Fruit fly (Drosophila melanogaster) whole organism, embryonic: ENCODE data around the gene CG42758.

Source experiments
- Atf6 ChIP-seq: fragments of 200-800 bp; sonication (Bioruptor generic); IDR thresholded peaks from 2 replicates; pipeline ENCODE4 v1.3.6; 2022; ENCODE audit warnings: missing biosample characterization, missing genetic modification characterization
- C15 ChIP-seq: fragments of 200-800 bp; sonication (Bioruptor generic); IDR thresholded peaks from 3 replicates; pipeline ENCODE4 v1.3.6; 2022; ENCODE audit warnings: missing biosample characterization, missing genetic modification characterization
- CG10366 ChIP-seq: fragments of 200-800 bp; sonication (Bioruptor generic); IDR thresholded peaks from 2 replicates; pipeline ENCODE4 v1.3.6; 2022; ENCODE audit warnings: missing biosample characterization, missing genetic modification characterization
- CG10543 ChIP-seq: fragments of 200-800 bp; sonication (Bioruptor generic); optimal IDR thresholded peaks from 3 replicates; lab custom pipeline; 2017; ENCODE audit warnings: missing biosample characterization, mild to moderate bottlenecking, missing genetic modification characterization, moderate library complexity
- CG11398 ChIP-seq: fragments of 200-800 bp; sonication (Bioruptor generic); optimal IDR thresholded peaks from 2 replicates; lab custom pipeline; 2016; ENCODE audit warnings: missing biosample characterization, missing genetic modification characterization
- CG15479 ChIP-seq: fragments of 200-800 bp; sonication (Bioruptor generic); optimal IDR thresholded peaks from 3 replicates; lab custom pipeline; 2019; ENCODE audit warnings: missing biosample characterization, mild to moderate bottlenecking, missing genetic modification characterization, moderate library complexity
- CG17186 ChIP-seq: fragments of 200-800 bp; sonication (Bioruptor generic); optimal IDR thresholded peaks from 3 replicates; lab custom pipeline; 2017; ENCODE audit warnings: missing biosample characterization, missing genetic modification reagents, missing genetic modification characterization
- CG30431 ChIP-seq: fragments of 200-800 bp; sonication (Bioruptor generic); optimal IDR thresholded peaks from 2 replicates; lab custom pipeline; 2017; ENCODE audit warnings: missing biosample characterization, missing genetic modification characterization
- CG31441 ChIP-seq: fragments of 200-800 bp; sonication (Bioruptor generic); IDR thresholded peaks from 2 replicates; pipeline ENCODE4 v1.3.6; 2022; ENCODE audit warnings: missing biosample characterization, missing genetic modification characterization
- CG34376 ChIP-seq: fragments of 200-800 bp; sonication (Bioruptor generic); optimal IDR thresholded peaks from 2 replicates; lab custom pipeline; 2018; ENCODE audit warnings: missing biosample characterization, mild to moderate bottlenecking, missing genetic modification characterization
- CG4424 ChIP-seq: fragments of 200-800 bp; sonication (Bioruptor generic); optimal IDR thresholded peaks from 3 replicates; lab custom pipeline; 2016; ENCODE audit warnings: missing biosample characterization, missing genetic modification characterization
- CG7987 ChIP-seq: fragments of 200-800 bp; sonication (Bioruptor generic); optimal IDR thresholded peaks from 2 replicates; lab custom pipeline; 2018; ENCODE audit warnings: missing biosample characterization, mild to moderate bottlenecking, missing genetic modification characterization, moderate library complexity
- CG8290 ChIP-seq, 3 experiments: fragments of 200-800 bp; sonication (Bioruptor generic); optimal IDR thresholded peaks; 2 replicates each; lab custom pipeline; 2016 to 2019; ENCODE audit warnings: missing biosample characterization in 3 of 3, missing genetic modification characterization in 3 of 3, mild to moderate bottlenecking in 2 of 3, moderate library complexity in 1 of 3
- Doc2 ChIP-seq: fragments of 200-800 bp; sonication (Bioruptor generic); IDR thresholded peaks from 2 replicates; pipeline ENCODE4 v1.3.6; 2022; ENCODE audit warnings: missing biosample characterization, missing genetic modification characterization
- Hey ChIP-seq: fragments of 200-800 bp; sonication (Bioruptor generic); optimal IDR thresholded peaks from 3 replicates; lab custom pipeline; 2018; ENCODE audit warnings: missing biosample characterization, mild to moderate bottlenecking, missing genetic modification characterization
- Hr78 ChIP-seq, 2 experiments: fragments of 200-800 bp in 1 of 2; fragments of >200 bp in 1 of 2; sonication (Bioruptor generic) in 1 of 2; optimal IDR thresholded peaks; 2 replicates each; lab custom pipeline; 2017 to 2019; ENCODE audit warnings: missing biosample characterization in 2 of 2, missing genetic modification characterization in 2 of 2, mild to moderate bottlenecking in 1 of 2, moderate library complexity in 1 of 2
- MTF-1 ChIP-seq: fragments of 200-800 bp; sonication (Bioruptor generic); optimal IDR thresholded peaks from 2 replicates; lab custom pipeline; 2018; ENCODE audit warnings: missing biosample characterization, mild to moderate bottlenecking, missing genetic modification characterization, borderline replicate concordance
- Med ChIP-seq: fragments of 200-800 bp; sonication (Bioruptor generic); peaks from one replicate; lab custom pipeline; 2016; ENCODE audit warnings: missing biosample characterization, missing genetic modification characterization, mild to moderate bottlenecking, inconsistent platforms, moderate library complexity
- Pdp1 ChIP-seq, 2 experiments: fragments of 200-800 bp; sonication (Bioruptor generic); optimal IDR thresholded peaks; 3 replicates each; lab custom pipeline; 2016; ENCODE audit warnings: missing biosample characterization in 2 of 2, missing genetic modification characterization in 2 of 2, mild to moderate bottlenecking in 1 of 2, moderate library complexity in 1 of 2
- Xrp1 ChIP-seq: fragments of 200-800 bp; sonication (Bioruptor generic); IDR thresholded peaks from 2 replicates; pipeline ENCODE4 v1.3.6; 2022; ENCODE audit warnings: missing biosample characterization, missing genetic modification characterization
- cas ChIP-seq: fragments of 200-800 bp; sonication (Bioruptor generic); IDR thresholded peaks from 2 replicates; pipeline ENCODE4 v1.3.6; 2022; ENCODE audit warnings: missing biosample characterization, missing genetic modification characterization
- chinmo ChIP-seq: fragments of 200-800 bp; sonication (Bioruptor generic); IDR thresholded peaks from 4 replicates; pipeline ENCODE4 v1.3.6; 2022; ENCODE audit warnings: missing biosample characterization, missing genetic modification characterization; ENCODE audit not compliant: partially characterized antibody
- cwo ChIP-seq: fragments of 200-800 bp; sonication (Bioruptor generic); optimal IDR thresholded peaks from 3 replicates; lab custom pipeline; 2017; ENCODE audit warnings: missing biosample characterization, missing genetic modification characterization, mild to moderate bottlenecking, moderate library complexity, missing genetic modification reagents
- eve ChIP-seq, 2 experiments: fragments of >200 bp; optimal IDR thresholded peaks; 2 replicates each; lab custom pipeline; 2017; ENCODE audit warnings: missing biosample characterization in 2 of 2, missing genetic modification characterization in 2 of 2
- exex ChIP-seq: fragments of 200-800 bp; sonication (Bioruptor generic); optimal IDR thresholded peaks from 4 replicates; lab custom pipeline; 2018; ENCODE audit warnings: missing biosample characterization, mild to moderate bottlenecking, missing genetic modification characterization, moderate library complexity
- gem ChIP-seq: fragments of 200-800 bp; sonication (Bioruptor generic); optimal IDR thresholded peaks from 2 replicates; lab custom pipeline; 2019; ENCODE audit warnings: missing biosample characterization, mild to moderate bottlenecking, missing genetic modification characterization, moderate library complexity
- grn ChIP-seq: fragments of 200-800 bp; sonication (Bioruptor generic); optimal IDR thresholded peaks from 3 replicates; lab custom pipeline; 2017; ENCODE audit warnings: missing biosample characterization, missing genetic modification characterization
- hb ChIP-seq: fragments of 200-800 bp; sonication (Bioruptor generic); IDR thresholded peaks from 3 replicates; pipeline ENCODE4 v1.3.6; 2022; ENCODE audit warnings: missing biosample characterization, missing genetic modification characterization; ENCODE audit not compliant: partially characterized antibody
- kay ChIP-seq: fragments of 200-800 bp; sonication (Bioruptor generic); optimal IDR thresholded peaks from 2 replicates; lab custom pipeline; 2016; ENCODE audit warnings: missing biosample characterization, missing genetic modification characterization
- kni ChIP-seq: fragments of 200-800 bp; sonication (Bioruptor generic); optimal IDR thresholded peaks from 3 replicates; lab custom pipeline; 2017; ENCODE audit warnings: mild to moderate bottlenecking, missing biosample characterization, missing genetic modification reagents, missing genetic modification characterization
- lab ChIP-seq: fragments of 200-800 bp; sonication (Bioruptor generic); optimal IDR thresholded peaks from 3 replicates; lab custom pipeline; 2017; ENCODE audit warnings: missing biosample characterization, missing genetic modification characterization, mild to moderate bottlenecking, moderate library complexity, missing genetic modification reagents
- lmd ChIP-seq: fragments of 200-800 bp; sonication (Bioruptor generic); IDR thresholded peaks from 2 replicates; pipeline ENCODE4 v1.3.6; 2022; ENCODE audit warnings: missing biosample characterization, missing genetic modification characterization
- mirr ChIP-seq: fragments of 200-800 bp; sonication (Bioruptor generic); optimal IDR thresholded peaks from 3 replicates; lab custom pipeline; 2018; ENCODE audit warnings: missing biosample characterization, mild to moderate bottlenecking, missing genetic modification characterization
- sd ChIP-seq: fragments of 200-800 bp; sonication (Bioruptor generic); optimal IDR thresholded peaks from 3 replicates; lab custom pipeline; 2018; ENCODE audit warnings: missing biosample characterization, mild to moderate bottlenecking, missing genetic modification characterization, moderate library complexity
- slbo ChIP-seq: fragments of 200-800 bp; sonication (Bioruptor generic); IDR thresholded peaks from 2 replicates; pipeline ENCODE4 v1.3.6; 2022; ENCODE audit warnings: missing biosample characterization, missing genetic modification characterization
- sna ChIP-seq: fragments of 200-800 bp; sonication (Bioruptor generic); IDR thresholded peaks from 2 replicates; pipeline ENCODE4 v1.3.6; 2022; ENCODE audit warnings: missing biosample characterization, missing genetic modification characterization; ENCODE audit not compliant: partially characterized antibody
- sug ChIP-seq: fragments of 200-800 bp; optimal IDR thresholded peaks from 2 replicates; lab custom pipeline; 2019; ENCODE audit warnings: missing biosample characterization, mild to moderate bottlenecking, missing genetic modification characterization, moderate library complexity
- twi ChIP-seq: fragments of 200-800 bp; optimal IDR thresholded peaks from 2 replicates; lab custom pipeline; 2019; ENCODE audit warnings: missing biosample characterization, mild to moderate bottlenecking, missing genetic modification characterization, moderate library complexity
- vvl ChIP-seq: fragments of 200-800 bp; sonication (Bioruptor generic); IDR thresholded peaks from 2 replicates; pipeline ENCODE4 v1.3.6; 2022; ENCODE audit warnings: missing biosample characterization, missing genetic modification characterization
- z ChIP-seq: fragments of 200-800 bp; sonication (Bioruptor generic); IDR thresholded peaks from 3 replicates; pipeline ENCODE4 v1.3.6; 2022; ENCODE audit warnings: missing biosample characterization, missing genetic modification characterization

Gene CG42758

DNA sequence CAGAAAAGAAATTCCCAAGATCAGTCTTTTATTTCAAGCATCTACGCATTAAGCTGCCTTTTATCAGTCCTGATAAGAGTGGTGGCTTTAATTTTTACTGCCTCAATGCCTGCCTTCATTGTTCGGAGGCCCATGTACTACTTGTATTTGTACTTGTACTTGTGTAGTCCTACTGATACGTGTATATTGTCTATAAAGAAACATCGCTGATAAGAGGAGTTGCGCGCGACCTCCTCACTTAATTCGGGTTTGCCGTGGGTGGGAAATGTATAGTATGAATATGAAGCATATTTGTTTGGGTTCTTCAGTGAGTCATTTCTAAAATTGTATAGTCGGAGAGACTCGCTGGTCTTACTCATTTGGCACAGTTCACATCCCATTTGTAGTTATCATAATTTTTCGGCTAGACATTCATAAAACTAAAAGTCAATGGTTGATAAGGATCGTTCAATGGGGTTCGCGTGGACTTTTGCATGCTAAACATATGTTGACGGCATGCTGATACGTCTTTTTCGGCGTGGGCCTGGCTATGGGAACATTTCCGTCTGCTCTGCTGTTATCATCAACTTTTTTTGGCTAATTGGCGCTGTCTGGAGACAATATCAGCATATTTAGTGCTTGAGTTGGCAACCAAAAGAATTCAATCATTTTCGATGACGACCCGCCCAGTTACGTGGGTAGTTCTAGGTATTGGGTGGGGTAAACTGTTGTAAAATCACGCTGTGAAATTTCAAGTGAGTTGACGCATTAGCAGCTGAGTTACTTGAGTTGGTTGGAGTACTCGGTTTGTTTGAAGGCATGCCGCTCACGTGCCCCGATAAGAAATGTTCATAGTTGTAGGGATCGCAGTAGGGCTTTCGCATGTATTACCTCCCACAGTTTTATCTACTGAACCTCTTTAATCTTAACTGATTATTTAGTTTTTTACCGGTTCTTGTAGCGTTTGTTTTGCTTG, 19.2 kb upstream of the CG42758 start:
- TF ChIP-seq slbo (GFP tag; lab: Robert Waterston, UW) (no peak), CG11398 (GFP tag; lab: Kevin White, UChicago) (no peak), Pdp1 (GFP tag; optimal IDR thresholded peaks at IDR 0.05; lab: Kevin White, UChicago) (peak in 1 of 2 experiments; percentile 15), eve (GFP tag; optimal IDR thresholded peaks at IDR 0.05; lab: Kevin White, UChicago) (peak in 1 of 2 experiments; percentile 49), grn (GFP tag; lab: Kevin White, UChicago) (peak; percentile 40), hb (GFP tag; lab: Robert Waterston, UW) (no peak), CG4424 (GFP tag; lab: Kevin White, UChicago) (no peak), CG30431 (GFP tag; lab: Kevin White, UChicago) (no peak), CG10543 (GFP tag; lab: Kevin White, UChicago) (peak; percentile 30), sug (tag; lab: Kevin White, UChicago) (peak; percentile 89), CG17186 (GFP tag; lab: Kevin White, UChicago) (no peak), gem (tag; lab: Kevin White, UChicago) (no peak), cwo (peak; percentile 97), CG34376 (GFP tag; lab: Kevin White, UChicago) (peak; percentile 70), chinmo (0 out of 4 replicates have a peak, but pooled peaks have one; percentile 79), kni (GFP tag; lab: Kevin White, UChicago) (peak; percentile 27), Xrp1 (GFP tag; lab: Robert Waterston, UW) (no peak), Hey (peak; percentile 78), CG7987 (GFP tag; lab: Kevin White, UChicago) (peak; percentile 45), kay (GFP tag; lab: Kevin White, UChicago) (peak; percentile 2), lmd (GFP tag; lab: Robert Waterston, UW) (no peak), Hr78 (GFP tag; optimal IDR thresholded peaks at IDR 0.05; lab: Kevin White, UChicago) (peak in 1 of 2 experiments; percentile 1), exex (tag; lab: Kevin White, UChicago) (peak; percentile 84), CG15479 (peak; percentile 69), MTF-1 (GFP tag; lab: Kevin White, UChicago) (no peak), Atf6 (GFP tag; lab: Robert Waterston, UW) (0 out of 2 replicates have a peak, but pooled peaks have one; percentile 27), lab (GFP tag; lab: Kevin White, UChicago) (peak; percentile 21), sd (peak; percentile 82), sna (GFP tag; lab: Robert Waterston, UW) (no peak), CG10366 (no peak), C15 (GFP tag; lab: Robert Waterston, UW) (no peak), Doc2 (GFP tag; lab: Robert Waterston, UW) (no peak), Med (GFP tag; lab: Kevin White, UChicago) (peak; percentile 73), z (no peak), CG8290 (GFP tag; optimal IDR thresholded peaks at IDR 0.05; lab: Kevin White, UChicago) (no peak), CG8290 (tag; optimal IDR thresholded peaks at IDR 0.05; lab: Kevin White, UChicago) (no peak), twi (peak; percentile 93), mirr (GFP tag; lab: Kevin White, UChicago) (peak; percentile 79), vvl (GFP tag; lab: Robert Waterston, UW) (0 out of 2 replicates have a peak, but pooled peaks have one; percentile 9), CG31441 (GFP tag; lab: Robert Waterston, UW) (no peak), cas (no peak)
